Worm (Caenorhabditis elegans) whole organism, young adult: ENCODE data around the gene F02H6.6.

Experiments used
- ceh-40 ChIP-seq: fragments of 200-800 bp; sonication (Bioruptor generic); IDR thresholded peaks from 2 replicates; pipeline ENCODE4 v1.3.6; 2022; ENCODE audit warnings: missing genetic modification characterization, missing compliant biosample characterization
- lin-54 ChIP-seq: fragments of 200-800 bp; sonication (Bioruptor generic); optimal IDR thresholded peaks from 2 replicates; lab custom pipeline; 2018; ENCODE audit warnings: mild to moderate bottlenecking, missing genetic modification characterization, missing compliant biosample characterization
- tbx-9 ChIP-seq: sonication (generic microtip); optimal IDR thresholded peaks from 2 replicates; lab custom pipeline; 2016; ENCODE audit warnings: borderline replicate concordance, missing genetic modification characterization, inconsistent platforms, missing compliant biosample characterization

DNA sequence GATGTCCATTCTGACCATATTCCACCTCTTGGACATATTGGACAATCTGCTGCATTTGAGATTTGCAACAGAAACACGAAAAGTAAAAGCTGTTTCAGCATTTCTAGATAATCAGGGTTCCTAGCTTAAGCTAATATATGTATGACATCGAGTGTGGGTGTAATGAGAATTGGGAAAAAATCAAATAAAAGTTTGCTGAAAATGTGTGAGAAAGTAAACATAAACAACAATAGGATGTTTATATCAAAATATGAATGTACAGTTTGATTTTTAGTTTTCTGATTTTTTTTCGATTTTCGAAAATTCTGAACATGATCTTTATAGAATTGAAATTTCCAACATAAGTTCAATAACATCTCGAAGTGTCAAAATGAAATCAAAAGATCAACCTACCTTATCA lies at the start of gene F02H6.6:
- no peak for TF ChIP-seq tbx-9 (tag; lab: Kevin White, UChicago)
- no peak for TF ChIP-seq lin-54 (GFP tag; lab: Kevin White, UChicago)
- TF ChIP-seq ceh-40, result no peak
